Fruit fly (Drosophila melanogaster): ENCODE measurements around the gene dop.
A peak's percentile ranks its signal among the peaks of the same experiment; 100 is the strongest.

Gene dop

dm6 chr3L:15619626-15620247 lies 53.9 kb downstream of the dop start, which contains the start of gene Phs (continued):
- peak; percentile 85 for TF ChIP-seq chn (GFP tag; optimal IDR thresholded peaks at IDR 0.05)
- TF ChIP-seq CG34422 (GFP tag; IDR thresholded peaks at IDR 0.05): peak; percentile 74; the same call in 1 of the 3 replicates
- peak; percentile 41 for TF ChIP-seq CG6683 (GFP tag; optimal IDR thresholded peaks at IDR 0.05)
- TF ChIP-seq Nf-YC (tag; optimal IDR thresholded peaks at IDR 0.05): peak; percentile 46
- TF ChIP-seq her (GFP tag; optimal IDR thresholded peaks at IDR 0.05): peak; percentile 90
- TF ChIP-seq ash1 (GFP tag; optimal IDR thresholded peaks at IDR 0.05): peak; percentile 82
- TF ChIP-seq en (GFP tag; optimal IDR thresholded peaks at IDR 0.05): peak; percentile 65
- TF ChIP-seq Bteb2 (GFP tag; optimal IDR thresholded peaks at IDR 0.05): peak; percentile 71
- TF ChIP-seq phol (tag; optimal IDR thresholded peaks at IDR 0.05): peak; percentile 57
- peak; percentile 80 for TF ChIP-seq Gug (GFP tag; IDR thresholded peaks at IDR 0.05)
- TF ChIP-seq CG4707 (GFP tag; optimal IDR thresholded peaks at IDR 0.05): peak; percentile 59
- peak; percentile 29 for TF ChIP-seq gem (tag; optimal IDR thresholded peaks at IDR 0.05)
- peak; percentile 88 for TF ChIP-seq NfI (GFP tag; optimal IDR thresholded peaks at IDR 0.05)
- TF ChIP-seq CG11696 (GFP tag; IDR thresholded peaks at IDR 0.05): no peak
- no peak for TF ChIP-seq fru (optimal IDR thresholded peaks at IDR 0.05)
- TF ChIP-seq CG4730 (GFP tag; IDR thresholded peaks at IDR 0.05): peak; percentile 54; the same call in 1 of the 2 replicates
- TF ChIP-seq gce (GFP tag; IDR thresholded peaks at IDR 0.05): 0 out of 3 replicates have a peak, but pooled peaks have one; percentile 53
- TF ChIP-seq gsb (GFP tag; IDR thresholded peaks at IDR 0.05): peak; percentile 61; the same call in 1 of the 2 replicates
- TF ChIP-seq CG10543 (GFP tag; optimal IDR thresholded peaks at IDR 0.05): peak; percentile 69
- peak; percentile 78 for TF ChIP-seq seq (GFP tag; IDR thresholded peaks at IDR 0.05)
- peak; percentile 79 for TF ChIP-seq H2.0 (GFP tag; IDR thresholded peaks at IDR 0.05)
- peak; percentile 69 for TF ChIP-seq bbx (GFP tag; IDR thresholded peaks at IDR 0.05; ENCODE audit: partially characterized antibody)
- peak; percentile 60 for TF ChIP-seq CG1602 (GFP tag; optimal IDR thresholded peaks at IDR 0.05)
- peak; percentile 73 for TF ChIP-seq tup (GFP tag; optimal IDR thresholded peaks at IDR 0.05)
- peak; percentile 92 for TF ChIP-seq ERR (GFP tag; optimal IDR thresholded peaks at IDR 0.05)
- peak; percentile 83 for TF ChIP-seq CG9876 (GFP tag; optimal IDR thresholded peaks at IDR 0.05)
- TF ChIP-seq CG16779 (GFP tag; IDR thresholded peaks at IDR 0.05): peak; percentile 83
- TF ChIP-seq fd96Cb (tag; optimal IDR thresholded peaks at IDR 0.05): peak; percentile 44
- TF ChIP-seq otp (GFP tag; IDR thresholded peaks at IDR 0.05): peak; percentile 78
- peak; percentile 52 for TF ChIP-seq wek (GFP tag; optimal IDR thresholded peaks at IDR 0.05)
- TF ChIP-seq Hey (tag; optimal IDR thresholded peaks at IDR 0.05): no peak
- TF ChIP-seq abd-A (tag; optimal IDR thresholded peaks at IDR 0.05): no peak
- TF ChIP-seq CG3065 (GFP tag; optimal IDR thresholded peaks at IDR 0.05): peak; percentile 51
- TF ChIP-seq CG18476 (GFP tag; optimal IDR thresholded peaks at IDR 0.05): peak; percentile 77
- no peak for TF ChIP-seq br (optimal IDR thresholded peaks at IDR 0.05)
- peak; percentile 63 for TF ChIP-seq CG7839 (tag; optimal IDR thresholded peaks at IDR 0.05)
- peak; percentile 49 for TF ChIP-seq nerfin-1 (tag; optimal IDR thresholded peaks at IDR 0.05)
- TF ChIP-seq CG17385 (GFP tag; optimal IDR thresholded peaks at IDR 0.05): peak; percentile 55
- peak; percentile 54 for TF ChIP-seq Sin3A (optimal IDR thresholded peaks at IDR 0.05)
- TF ChIP-seq crp (GFP tag; optimal IDR thresholded peaks at IDR 0.05): peak in 1 of 2 experiments; percentile 35
- TF ChIP-seq HLH4C (GFP tag; IDR thresholded peaks at IDR 0.05; ENCODE audit: partially characterized antibody): 0 out of 3 replicates have a peak, but pooled peaks have one; percentile 49
- peak; percentile 66 for TF ChIP-seq CG17328 (GFP tag; IDR thresholded peaks at IDR 0.05)
- TF ChIP-seq Deaf1 (tag; optimal IDR thresholded peaks at IDR 0.05): peak; percentile 24
- TF ChIP-seq mirr (GFP tag; optimal IDR thresholded peaks at IDR 0.05): peak; percentile 53
- TF ChIP-seq unpg (GFP tag; optimal IDR thresholded peaks at IDR 0.05): peak; percentile 43
- TF ChIP-seq CG7271 (tag; optimal IDR thresholded peaks at IDR 0.05): peak; percentile 49
- TF ChIP-seq CG11456 (GFP tag; IDR thresholded peaks at IDR 0.05): peak; percentile 90
- TF ChIP-seq CG2199 (GFP tag; IDR thresholded peaks at IDR 0.05): peak; percentile 71; the same call in 1 of the 3 replicates
- TF ChIP-seq CG9609 (GFP tag; optimal IDR thresholded peaks at IDR 0.05): peak; percentile 91
- TF ChIP-seq sima (GFP tag; optimal IDR thresholded peaks at IDR 0.05): peak; percentile 21

Data from whole organism, embryonic.